Fruit fly (Drosophila melanogaster) whole organism, embryonic: ENCODE measurements around the gene Mbs.

ENCODE experiments used
- Ada2b ChIP-seq: fragments of 200-800 bp; sonication (Bioruptor generic); IDR thresholded peaks from 2 replicates; pipeline ENCODE4 v1.3.6; 2022; ENCODE audit warnings: missing biosample characterization, missing genetic modification characterization
- Atf6 ChIP-seq: fragments of 200-800 bp; sonication (Bioruptor generic); IDR thresholded peaks from 2 replicates; pipeline ENCODE4 v1.3.6; 2022; ENCODE audit warnings: missing biosample characterization, missing genetic modification characterization
- C15 ChIP-seq: fragments of 200-800 bp; sonication (Bioruptor generic); IDR thresholded peaks from 3 replicates; pipeline ENCODE4 v1.3.6; 2022; ENCODE audit warnings: missing biosample characterization, missing genetic modification characterization
- CG1024 ChIP-seq: fragments of 200-800 bp; sonication (Bioruptor generic); IDR thresholded peaks from 2 replicates; pipeline ENCODE4 v1.3.6; 2022; ENCODE audit warnings: missing biosample characterization, missing genetic modification characterization
- CG11247 ChIP-seq: fragments of 200-800 bp; sonication (Bioruptor generic); IDR thresholded peaks from 2 replicates; pipeline ENCODE4 v1.3.6; 2022; ENCODE audit warnings: missing biosample characterization, missing genetic modification characterization
- CG11695 ChIP-seq: fragments of 200-800 bp; sonication (Bioruptor generic); IDR thresholded peaks from 3 replicates; pipeline ENCODE4 v1.3.6; 2022; ENCODE audit warnings: missing biosample characterization, missing genetic modification characterization
- CG12299 ChIP-seq: fragments of 200-800 bp; sonication (Bioruptor generic); optimal IDR thresholded peaks from 2 replicates; lab custom pipeline; 2018; ENCODE audit warnings: missing biosample characterization, mild to moderate bottlenecking, missing genetic modification characterization
- CG12942 ChIP-seq: fragments of 200-800 bp; sonication (Bioruptor generic); optimal IDR thresholded peaks from 3 replicates; lab custom pipeline; 2016; ENCODE audit warnings: missing biosample characterization, missing genetic modification characterization
- CG13287 ChIP-seq: fragments of 200-800 bp; sonication (Bioruptor generic); IDR thresholded peaks from 2 replicates; pipeline ENCODE4 v1.3.6; 2022; ENCODE audit warnings: missing biosample characterization, missing genetic modification characterization; ENCODE audit not compliant: partially characterized antibody
- CG15601 ChIP-seq: fragments of 200-800 bp; sonication (Bioruptor generic); optimal IDR thresholded peaks from 3 replicates; lab custom pipeline; 2019; ENCODE audit warnings: missing biosample characterization, mild to moderate bottlenecking, missing genetic modification characterization, moderate library complexity
- CG1647 ChIP-seq: fragments of 200-800 bp; sonication (Bioruptor generic); optimal IDR thresholded peaks from 3 replicates; lab custom pipeline; 2016; ENCODE audit warnings: missing biosample characterization, missing genetic modification characterization
- CG17829 ChIP-seq: fragments of 200-800 bp; optimal IDR thresholded peaks from 2 replicates; lab custom pipeline; 2019; ENCODE audit warnings: missing biosample characterization, mild to moderate bottlenecking, missing genetic modification characterization, moderate library complexity
- CG18262 ChIP-seq: fragments of 200-800 bp; optimal IDR thresholded peaks from 3 replicates; lab custom pipeline; 2019; ENCODE audit warnings: missing biosample characterization, mild to moderate bottlenecking, missing genetic modification characterization, moderate library complexity
- CG31388 ChIP-seq: fragments of 200-800 bp; sonication (Bioruptor generic); optimal IDR thresholded peaks from 2 replicates; lab custom pipeline; 2016; ENCODE audit warnings: missing biosample characterization, missing genetic modification characterization
- CG3163 ChIP-seq: fragments of 200-800 bp; sonication (Bioruptor generic); optimal IDR thresholded peaks from 3 replicates; lab custom pipeline; 2016; ENCODE audit warnings: missing biosample characterization, missing genetic modification characterization
- CG3407 ChIP-seq: fragments of 200-800 bp; sonication (Bioruptor generic); optimal IDR thresholded peaks from 2 replicates; lab custom pipeline; 2018; ENCODE audit warnings: missing biosample characterization, mild to moderate bottlenecking, missing genetic modification characterization
- CG3995 ChIP-seq: fragments of 200-800 bp; sonication (Bioruptor generic); optimal IDR thresholded peaks from 3 replicates; lab custom pipeline; 2016; ENCODE audit warnings: missing biosample characterization, missing genetic modification characterization
- CG4360 ChIP-seq: fragments of 200-800 bp; sonication (Bioruptor generic); IDR thresholded peaks from 2 replicates; pipeline ENCODE4 v1.3.6; 2022; ENCODE audit warnings: missing biosample characterization, missing genetic modification characterization
- CG5180 ChIP-seq: fragments of 200-800 bp; sonication (Bioruptor generic); optimal IDR thresholded peaks from 3 replicates; lab custom pipeline; 2017; ENCODE audit warnings: missing biosample characterization, missing genetic modification characterization, mild to moderate bottlenecking, moderate library complexity, missing genetic modification reagents
- CG6765 ChIP-seq: fragments of 200-800 bp; sonication (Bioruptor generic); optimal IDR thresholded peaks from 3 replicates; lab custom pipeline; 2017; ENCODE audit warnings: missing biosample characterization, mild to moderate bottlenecking, missing genetic modification characterization
- CG7556 ChIP-seq: fragments of 200-800 bp; sonication (Bioruptor generic); optimal IDR thresholded peaks from 2 replicates; lab custom pipeline; 2017; ENCODE audit warnings: missing biosample characterization, mild to moderate bottlenecking, missing genetic modification characterization
- CG8388 ChIP-seq: fragments of 200-800 bp; sonication (Bioruptor generic); optimal IDR thresholded peaks from 2 replicates; lab custom pipeline; 2019; ENCODE audit warnings: missing biosample characterization, mild to moderate bottlenecking, missing genetic modification characterization, moderate library complexity
- CG8478 ChIP-seq: fragments of >200 bp; optimal IDR thresholded peaks from 2 replicates; lab custom pipeline; 2018
- CG9932 ChIP-seq: fragments of 200-800 bp; sonication (Bioruptor generic); IDR thresholded peaks from 2 replicates; pipeline ENCODE4 v1.3.6; 2022; ENCODE audit warnings: missing biosample characterization, missing genetic modification characterization
- D19B ChIP-seq: fragments of 200-800 bp; sonication (Bioruptor generic); optimal IDR thresholded peaks from 2 replicates; lab custom pipeline; 2017; ENCODE audit warnings: missing biosample characterization, mild to moderate bottlenecking, missing genetic modification characterization
- Dad ChIP-seq: fragments of 200-800 bp; sonication (Bioruptor generic); optimal IDR thresholded peaks from 3 replicates; lab custom pipeline; 2016; ENCODE audit warnings: missing biosample characterization, missing genetic modification characterization
- Dbx ChIP-seq: fragments of 200-800 bp; sonication (Bioruptor generic); IDR thresholded peaks from 3 replicates; pipeline ENCODE4 v1.3.6; 2022; ENCODE audit warnings: missing biosample characterization, missing genetic modification characterization
- Dek ChIP-seq: fragments of 200-800 bp; sonication (Bioruptor generic); optimal IDR thresholded peaks from 3 replicates; lab custom pipeline; 2019; ENCODE audit warnings: missing biosample characterization, mild to moderate bottlenecking, missing genetic modification characterization, moderate library complexity
- Dref ChIP-seq: fragments of 200-800 bp; sonication (Bioruptor generic); IDR thresholded peaks from 2 replicates; pipeline ENCODE4 v1.3.6; 2022; ENCODE audit warnings: missing biosample characterization, missing genetic modification characterization
- Drgx ChIP-seq: fragments of 200-800 bp; sonication (Bioruptor generic); IDR thresholded peaks from 2 replicates; pipeline ENCODE4 v1.3.6; 2022; ENCODE audit warnings: missing biosample characterization, missing genetic modification characterization
- H2.0 ChIP-seq: fragments of 200-800 bp; sonication (Bioruptor generic); IDR thresholded peaks from 2 replicates; pipeline ENCODE4 v1.3.6; 2022; ENCODE audit warnings: missing biosample characterization, missing genetic modification characterization
- Lim3 ChIP-seq: fragments of 200-800 bp; sonication (Bioruptor generic); IDR thresholded peaks from 2 replicates; pipeline ENCODE4 v1.3.6; 2022; ENCODE audit warnings: missing biosample characterization, missing genetic modification characterization
- Side ChIP-seq: fragments of 200-800 bp; sonication (Bioruptor generic); optimal IDR thresholded peaks from 2 replicates; lab custom pipeline; 2016; ENCODE audit warnings: missing biosample characterization, missing genetic modification characterization
- Usf ChIP-seq: fragments of 200-800 bp; sonication (Bioruptor generic); optimal IDR thresholded peaks from 2 replicates; lab custom pipeline; 2017; ENCODE audit warnings: missing genotype, missing biosample characterization, missing genetic modification characterization
- ab ChIP-seq: fragments of 200-800 bp; sonication (Bioruptor generic); optimal IDR thresholded peaks from 2 replicates; lab custom pipeline; 2016; ENCODE audit warnings: missing biosample characterization, missing genetic modification characterization
- ap ChIP-seq: fragments of 200-800 bp; sonication (Bioruptor generic); IDR thresholded peaks from 2 replicates; pipeline ENCODE4 v1.3.6; 2022; ENCODE audit warnings: missing biosample characterization, missing genetic modification characterization
- bowl ChIP-seq: fragments of 200-800 bp; sonication (Bioruptor generic); IDR thresholded peaks from 2 replicates; pipeline ENCODE4 v1.3.6; 2022; ENCODE audit warnings: missing biosample characterization, missing genetic modification characterization
- btn ChIP-seq: fragments of 200-800 bp; sonication (Bioruptor generic); optimal IDR thresholded peaks from 2 replicates; lab custom pipeline; 2016; ENCODE audit warnings: missing biosample characterization, missing genetic modification characterization
- cato ChIP-seq: fragments of 200-800 bp; sonication (Bioruptor generic); optimal IDR thresholded peaks from 2 replicates; lab custom pipeline; 2016; ENCODE audit warnings: missing biosample characterization, missing genetic modification characterization, borderline replicate concordance
- dpn ChIP-seq, 2 experiments: fragments of 200-800 bp; sonication (Bioruptor generic); optimal IDR thresholded peaks; 3 replicates each; lab custom pipeline; 2016; ENCODE audit warnings: missing biosample characterization in 2 of 2, missing genetic modification characterization in 2 of 2
- en ChIP-seq: fragments of 200-800 bp; sonication (Bioruptor generic); optimal IDR thresholded peaks from 2 replicates; lab custom pipeline; 2016; ENCODE audit warnings: missing biosample characterization, missing genetic modification characterization
- ewg ChIP-seq: fragments of 200-800 bp; sonication (Bioruptor generic); optimal IDR thresholded peaks from 3 replicates; lab custom pipeline; 2017; ENCODE audit warnings: mild to moderate bottlenecking, missing biosample characterization, missing genetic modification reagents, missing genetic modification characterization
- gcm ChIP-seq: fragments of 200-800 bp; sonication (Bioruptor generic); optimal IDR thresholded peaks from 2 replicates; lab custom pipeline; 2019; ENCODE audit warnings: missing biosample characterization, mild to moderate bottlenecking, missing genetic modification characterization, moderate library complexity
- gro ChIP-seq: fragments of 200-800 bp; sonication (Bioruptor generic); optimal IDR thresholded peaks from 2 replicates; lab custom pipeline; 2016; ENCODE audit warnings: missing biosample characterization, missing genetic modification characterization
- jing ChIP-seq: fragments of 200-800 bp; sonication (Bioruptor generic); optimal IDR thresholded peaks from 2 replicates; lab custom pipeline; 2018; ENCODE audit warnings: missing biosample characterization, mild to moderate bottlenecking, missing genetic modification characterization
- lov ChIP-seq, 2 experiments: fragments of 200-800 bp in 1 of 2; fragments of >200 bp in 1 of 2; sonication (Bioruptor generic) in 1 of 2; IDR thresholded peaks in 1 of 2; optimal IDR thresholded peaks in 1 of 2; 2 replicates in 1 of 2; 3 replicates in 1 of 2; pipeline versions ENCODE4 v1.3.6 to Lab custom; 2017 to 2022; ENCODE audit warnings: missing biosample characterization in 1 of 2, missing genetic modification characterization in 1 of 2
- onecut ChIP-seq: fragments of 200-800 bp; sonication (Bioruptor generic); IDR thresholded peaks from 2 replicates; pipeline ENCODE4 v1.3.6; 2022; ENCODE audit warnings: missing biosample characterization, missing genetic modification characterization
- otp ChIP-seq: fragments of 200-800 bp; sonication (Bioruptor generic); IDR thresholded peaks from 3 replicates; pipeline ENCODE4, ENCODE4 v1.3.6; 2022; ENCODE audit warnings: missing biosample characterization, missing genetic modification characterization
- ro ChIP-seq: fragments of 200-800 bp; sonication (Bioruptor generic); IDR thresholded peaks from 2 replicates; pipeline ENCODE4 v1.3.6; 2022; ENCODE audit warnings: missing biosample characterization, missing genetic modification characterization
- sna ChIP-seq: fragments of 200-800 bp; sonication (Bioruptor generic); IDR thresholded peaks from 2 replicates; pipeline ENCODE4 v1.3.6; 2022; ENCODE audit warnings: missing biosample characterization, missing genetic modification characterization; ENCODE audit not compliant: partially characterized antibody
- tin ChIP-seq: fragments of 200-800 bp; sonication (Bioruptor generic); optimal IDR thresholded peaks from 3 replicates; lab custom pipeline; 2016; ENCODE audit warnings: missing biosample characterization, missing genetic modification characterization
- vfl ChIP-seq: fragments of 200-800 bp; sonication (Bioruptor generic); optimal IDR thresholded peaks from 2 replicates; lab custom pipeline; 2016; ENCODE audit warnings: missing biosample characterization, missing genetic modification characterization

Mbs gene

DNA sequence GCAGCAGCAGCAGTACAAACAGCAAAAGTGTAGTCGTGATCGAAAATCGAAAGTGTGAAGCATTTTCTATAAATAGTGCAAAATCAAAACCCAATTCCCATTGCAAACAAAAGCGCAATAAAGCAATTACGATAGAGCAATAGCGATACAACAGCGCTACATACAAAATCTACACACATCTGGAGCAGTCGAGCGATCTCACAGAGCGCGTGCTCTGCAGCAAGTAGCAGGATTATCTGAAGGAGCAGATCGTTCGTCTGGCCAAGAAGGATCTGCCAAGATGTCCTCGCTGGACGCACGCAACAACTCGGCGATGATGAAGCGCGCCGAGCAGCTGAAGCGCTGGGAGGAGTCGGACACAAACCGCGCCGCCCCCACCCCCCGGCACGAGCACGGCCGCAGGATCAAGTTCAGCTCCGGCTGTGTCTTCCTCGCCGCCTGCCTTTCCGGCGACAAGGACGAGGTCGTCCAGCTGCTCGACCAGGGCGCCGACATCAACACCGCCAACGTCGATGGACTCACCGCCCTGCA lies 1.3 kb downstream of the Mbs start (continued):
- TF ChIP-seq ap (GFP tag; lab: Robert Waterston, UW) = no peak
- no peak for TF ChIP-seq jing (GFP tag; lab: Kevin White, UChicago)
- no peak for TF ChIP-seq CG7556 (GFP tag; lab: Kevin White, UChicago)
- peak; percentile 15; the same call in 1 of the 2 replicates for TF ChIP-seq CG9932
- no peak for TF ChIP-seq tin (GFP tag; lab: Kevin White, UChicago)
- no peak for TF ChIP-seq ro (GFP tag; lab: Robert Waterston, UW)
- 0 out of 3 replicates have a peak, but pooled peaks have one; percentile 6 for TF ChIP-seq CG11695
- no peak for TF ChIP-seq CG17829
- TF ChIP-seq Dref = no peak
- TF ChIP-seq CG1024 (GFP tag; lab: Robert Waterston, UW) = no peak
- no peak for TF ChIP-seq Dad (GFP tag; lab: Kevin White, UChicago)
- no peak for TF ChIP-seq sna (GFP tag; lab: Robert Waterston, UW)
- TF ChIP-seq ab (GFP tag; lab: Kevin White, UChicago) = no peak
- TF ChIP-seq CG8388 (GFP tag; lab: Kevin White, UChicago) = no peak
- 0 out of 3 replicates have a peak, but pooled peaks have one; percentile 9 for TF ChIP-seq Dbx
- no peak for TF ChIP-seq CG15601 (tag; lab: Kevin White, UChicago)
- TF ChIP-seq CG12942 (GFP tag; lab: Kevin White, UChicago) = no peak
- no peak for TF ChIP-seq dpn (GFP tag; optimal IDR thresholded peaks at IDR 0.05; lab: Kevin White, UChicago)

DNA sequence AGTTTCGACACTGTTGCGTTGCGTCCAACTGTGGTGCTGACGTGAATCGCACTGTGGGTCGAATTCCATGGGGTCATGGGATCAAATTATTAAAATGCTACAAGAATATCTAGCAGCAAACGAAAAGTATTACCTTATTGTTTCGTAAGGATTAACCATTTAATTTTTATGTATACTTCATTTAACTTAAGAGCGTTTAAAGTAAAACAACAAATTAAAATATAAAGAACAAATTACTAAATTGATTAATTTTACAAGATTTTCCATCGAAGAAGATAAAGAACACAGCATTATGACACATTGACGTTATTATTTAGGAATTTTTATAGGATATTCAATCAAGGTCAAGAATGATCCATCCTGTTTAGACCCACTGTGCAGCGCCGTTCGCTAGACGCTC lies 2.3 kb downstream of the Mbs start:
- no peak for TF ChIP-seq CG13287
- TF ChIP-seq CG1647 (GFP tag; lab: Kevin White, UChicago) = no peak
- no peak for TF ChIP-seq H2.0 (GFP tag; lab: Robert Waterston, UW)
- TF ChIP-seq CG3995 = no peak
- no peak for TF ChIP-seq CG12299
- peak; percentile 28; the same call in 1 of the 3 replicates for TF ChIP-seq otp (GFP tag; lab: Robert Waterston, UW)
- TF ChIP-seq vfl (GFP tag; lab: Kevin White, UChicago) = no peak
- TF ChIP-seq CG4360 (GFP tag; lab: Robert Waterston, UW) = no peak
- TF ChIP-seq D19B = peak; percentile 26
- no peak for TF ChIP-seq CG31388 (GFP tag; lab: Kevin White, UChicago)
- TF ChIP-seq Ada2b = no peak
- no peak for TF ChIP-seq gro
- TF ChIP-seq Atf6 = peak; percentile 11; the same call in 1 of the 2 replicates
- TF ChIP-seq ewg (GFP tag; lab: Kevin White, UChicago) = peak; percentile 46
- TF ChIP-seq bowl = no peak
- TF ChIP-seq btn (GFP tag; lab: Kevin White, UChicago) = no peak
- TF ChIP-seq en = no peak
- TF ChIP-seq Usf (GFP tag; lab: Kevin White, UChicago) = no peak
- TF ChIP-seq CG6765 (GFP tag; lab: Kevin White, UChicago) = no peak
- peak; percentile 45; the same call in 1 of the 2 replicates for TF ChIP-seq Drgx (GFP tag; lab: Robert Waterston, UW)
- TF ChIP-seq CG8478 = no peak
- TF ChIP-seq CG3163 (GFP tag; lab: Kevin White, UChicago) = no peak
- no peak for TF ChIP-seq C15 (GFP tag; lab: Robert Waterston, UW)
- TF ChIP-seq CG18262 = peak; percentile 67
- peak; percentile 17 for TF ChIP-seq CG5180 (GFP tag; lab: Kevin White, UChicago)
- TF ChIP-seq onecut (GFP tag; lab: Robert Waterston, UW) = no peak
- TF ChIP-seq cato (GFP tag; lab: Kevin White, UChicago) = no peak
- TF ChIP-seq Side (GFP tag; lab: Kevin White, UChicago) = no peak
- TF ChIP-seq CG11247 (GFP tag; lab: Robert Waterston, UW) = no peak
- peak; percentile 53 for TF ChIP-seq gcm (GFP tag; lab: Kevin White, UChicago)
- TF ChIP-seq lov (optimal IDR thresholded peaks at IDR 0.05; lab: Kevin White, UChicago) = no peak
- TF ChIP-seq lov (GFP tag; IDR thresholded peaks at IDR 0.05; lab: Robert Waterston, UW) = no peak
- peak; percentile 14 for TF ChIP-seq CG3407
- TF ChIP-seq Lim3 (GFP tag; lab: Robert Waterston, UW) = no peak
- no peak for TF ChIP-seq Dek
